Worm (Caenorhabditis elegans): ENCODE results near the gene scav-2.

ce11 chrIII:13540791-13541190 is 14.3 kb downstream of the scav-2 start:
- TF ChIP-seq ztf-16 (tag; optimal IDR thresholded peaks at IDR 0.05) (no peak), lim-6 (tag; optimal IDR thresholded peaks at IDR 0.05) (no peak), dve-1 (tag; optimal IDR thresholded peaks at IDR 0.05) (no peak), ama-1 (optimal IDR thresholded peaks at IDR 0.05) (no peak), tbx-2 (tag; optimal IDR thresholded peaks at IDR 0.05) (no peak), ceh-14 (tag; optimal IDR thresholded peaks at IDR 0.05) (no peak), dmd-4 (tag; optimal IDR thresholded peaks at IDR 0.05; ENCODE audit: borderline replicate concordance) (no peak)

All from whole organism, late embryonic.